Worm (Caenorhabditis elegans): ENCODE data around the gene thn-6.

DNA sequence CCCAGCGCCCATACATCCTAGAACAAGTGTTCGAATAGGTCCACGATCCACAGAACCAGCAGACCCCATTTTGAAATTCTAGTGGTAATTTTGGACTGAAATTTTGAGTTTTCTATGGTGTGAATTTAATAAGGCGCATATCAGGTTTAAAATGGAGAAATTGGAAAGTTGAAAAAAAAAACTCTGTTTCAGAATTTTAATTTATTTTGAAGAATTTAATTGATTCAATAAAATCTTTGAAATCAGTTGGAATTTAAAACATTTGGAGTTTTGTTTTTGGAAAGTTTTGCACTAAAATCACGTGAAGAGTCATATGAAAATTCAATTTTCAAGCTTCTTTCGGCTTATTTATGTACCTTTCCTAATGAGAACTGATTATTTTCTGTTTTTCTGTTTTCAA lies 33.2 kb upstream of the thn-6 start, which contains the start of gene gpa-18:
- no peak for TF ChIP-seq ztf-11 (tag; optimal IDR thresholded peaks at IDR 0.05)
- no peak for TF ChIP-seq unc-39 (tag; optimal IDR thresholded peaks at IDR 0.05)
- TF ChIP-seq egl-27 (tag; optimal IDR thresholded peaks at IDR 0.05): no peak
